Worm (Caenorhabditis elegans): ENCODE data around the gene coq-8.

DNA sequence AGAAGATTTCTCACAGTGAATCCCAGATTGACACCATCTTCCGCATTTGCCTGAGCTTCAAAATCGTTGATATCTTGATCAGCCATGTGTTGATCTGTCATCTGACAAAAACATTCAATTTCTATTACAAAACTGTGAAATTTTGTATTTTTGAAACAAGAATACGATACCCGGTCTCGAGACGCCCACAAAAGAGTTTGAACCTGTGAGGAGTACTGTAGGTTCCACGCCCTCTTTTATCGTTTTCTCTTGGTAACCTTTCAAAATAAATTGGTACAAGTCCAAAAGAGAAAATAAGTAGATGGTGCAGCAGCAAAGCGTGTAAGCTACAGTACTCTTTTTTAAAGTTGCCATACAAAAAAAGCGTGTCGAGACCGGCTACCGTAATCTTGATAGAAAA lies 46.7 kb downstream of the coq-8 start, which contains the start of gene F26F4.12:
- TF ChIP-seq F13C5.2 (tag; optimal IDR thresholded peaks at IDR 0.05) (no peak), ceh-13 (GFP tag; optimal IDR thresholded peaks at IDR 0.05) (no peak), flt-1 (GFP tag; IDR thresholded peaks at IDR 0.05) (no peak), ama-1 (optimal IDR thresholded peaks at IDR 0.05) (no peak), tbx-37 (GFP tag; conservative IDR thresholded peaks at IDR 0.05) (no peak), tbx-11 (GFP tag; IDR thresholded peaks at IDR 0.05) (no peak)

All from whole organism, early embryonic.